Worm (Caenorhabditis elegans) whole organism, late embryonic: ENCODE results near the gene srx-23.
"Not testable (repeated sequence)": the region's sequence is repeated elsewhere in the genome, so short reads cannot be mapped to it uniquely, and the experiment has no call there.

Experiments used
- C08G9.2 ChIP-seq: sonication (generic microtip); optimal IDR thresholded peaks from 2 replicates; lab custom pipeline; 2016; ENCODE audit warnings: mild to moderate bottlenecking, missing genetic modification characterization, moderate library complexity, missing compliant biosample characterization
- F13H6.1 ChIP-seq: sonication (generic microtip); optimal IDR thresholded peaks from 2 replicates; lab custom pipeline; 2016; ENCODE audit warnings: missing genetic modification characterization, missing compliant biosample characterization
- K09A11.1 ChIP-seq: sonication (generic microtip); optimal IDR thresholded peaks from 2 replicates; lab custom pipeline; 2017; ENCODE audit warnings: antibody characterized with exemption, mild to moderate bottlenecking, missing genetic modification characterization, missing compliant biosample characterization; ENCODE audit not compliant: insufficient read depth
- T23F11.4 ChIP-seq: fragments of 200-800 bp; sonication (Bioruptor generic); optimal IDR thresholded peaks from 2 replicates; lab custom pipeline; 2018; ENCODE audit warnings: mild to moderate bottlenecking, missing genetic modification characterization, missing compliant biosample characterization
- Y22D7AL.16 ChIP-seq: sonication (generic microtip); optimal IDR thresholded peaks from 2 replicates; lab custom pipeline; 2016; ENCODE audit warnings: missing genetic modification characterization, missing compliant biosample characterization
- ceh-18 ChIP-seq: sonication (generic microtip); optimal IDR thresholded peaks from 2 replicates; lab custom pipeline; 2016; ENCODE audit warnings: missing genetic modification characterization, missing compliant biosample characterization
- ceh-19 ChIP-seq: fragments of 200-800 bp; sonication (Bioruptor generic); optimal IDR thresholded peaks from 2 replicates; lab custom pipeline; 2018; ENCODE audit warnings: mild to moderate bottlenecking, missing genetic modification characterization, missing compliant biosample characterization
- ceh-30 ChIP-seq: fragments of 150-350 bp; optimal IDR thresholded peaks from 2 replicates; lab custom pipeline; 2014; ENCODE audit warnings: missing biosample characterization, missing genetic modification characterization
- ceh-34 ChIP-seq: sonication (generic microtip); optimal IDR thresholded peaks from 2 replicates; lab custom pipeline; 2016; ENCODE audit warnings: mild to moderate bottlenecking, missing genetic modification characterization, missing compliant biosample characterization
- ceh-45 ChIP-seq: fragments of 200-800 bp; sonication (Bioruptor generic); IDR thresholded peaks from 2 replicates; pipeline ENCODE4 v1.3.6; 2022; ENCODE audit warnings: missing genetic modification reagents, missing genetic modification characterization, missing compliant biosample characterization
- ceh-6 ChIP-seq: fragments of 200-800 bp; sonication (Bioruptor generic); optimal IDR thresholded peaks from 2 replicates; lab custom pipeline; 2018; ENCODE audit warnings: mild to moderate bottlenecking, missing genetic modification characterization, missing compliant biosample characterization
- ceh-9 ChIP-seq: sonication (generic microtip); optimal IDR thresholded peaks from 2 replicates; lab custom pipeline; 2016; ENCODE audit warnings: mild to moderate bottlenecking, missing genetic modification characterization, inconsistent platforms, missing compliant biosample characterization
- che-1 ChIP-seq: sonication (generic microtip); optimal IDR thresholded peaks from 2 replicates; lab custom pipeline; 2016; ENCODE audit warnings: mild to moderate bottlenecking, missing genetic modification characterization, missing compliant biosample characterization
- dve-1 ChIP-seq: sonication (generic microtip); optimal IDR thresholded peaks from 2 replicates; lab custom pipeline; 2017; ENCODE audit warnings: antibody characterized with exemption, mild to moderate bottlenecking, missing genetic modification characterization, missing compliant biosample characterization
- elt-2 ChIP-seq: sonication (generic microtip); optimal IDR thresholded peaks from 2 replicates; lab custom pipeline; 2016; ENCODE audit warnings: missing genetic modification reagents, missing genetic modification characterization, missing compliant biosample characterization
- elt-4 ChIP-seq: sonication (generic microtip); optimal IDR thresholded peaks from 2 replicates; lab custom pipeline; 2016; ENCODE audit warnings: missing genetic modification characterization, missing compliant biosample characterization
- eyg-1 ChIP-seq: sonication (generic microtip); optimal IDR thresholded peaks from 2 replicates; lab custom pipeline; 2016; ENCODE audit warnings: missing genotype, missing genetic modification characterization, missing compliant biosample characterization
- fkh-10 ChIP-seq: fragments of 150-350 bp; optimal IDR thresholded peaks from 2 replicates; lab custom pipeline; 2014; ENCODE audit warnings: missing biosample characterization, missing genetic modification reagents, missing genetic modification characterization
- fkh-6 ChIP-seq: sonication (generic microtip); optimal IDR thresholded peaks from 2 replicates; lab custom pipeline; 2016; ENCODE audit warnings: missing genetic modification characterization, missing compliant biosample characterization
- gmeb-2 ChIP-seq: sonication (generic microtip); optimal IDR thresholded peaks from 2 replicates; lab custom pipeline; 2016; ENCODE audit warnings: missing genetic modification characterization, inconsistent platforms, missing compliant biosample characterization
- hlh-6 ChIP-seq: sonication (generic microtip); optimal IDR thresholded peaks from 2 replicates; lab custom pipeline; 2016; ENCODE audit warnings: missing genotype, missing genetic modification characterization, missing compliant biosample characterization
- lim-6 ChIP-seq: sonication (generic microtip); optimal IDR thresholded peaks from 2 replicates; lab custom pipeline; 2016; ENCODE audit warnings: missing genetic modification characterization, missing compliant biosample characterization
- madf-2 ChIP-seq: sonication (generic microtip); optimal IDR thresholded peaks from 2 replicates; lab custom pipeline; 2017; ENCODE audit warnings: missing genetic modification characterization, missing compliant biosample characterization
- mec-3 ChIP-seq: sonication (generic microtip); optimal IDR thresholded peaks from 2 replicates; lab custom pipeline; 2016; ENCODE audit warnings: borderline replicate concordance, missing genetic modification characterization, missing compliant biosample characterization
- nhr-232 ChIP-seq: sonication (generic microtip); optimal IDR thresholded peaks from 2 replicates; lab custom pipeline; 2016; ENCODE audit warnings: missing genetic modification characterization, missing compliant biosample characterization
- pha-2 ChIP-seq: sonication (generic microtip); optimal IDR thresholded peaks from 2 replicates; lab custom pipeline; 2017; ENCODE audit warnings: mild to moderate bottlenecking, missing genetic modification characterization, missing compliant biosample characterization
- pha-4 ChIP-seq: fragments of 150-350 bp; optimal IDR thresholded peaks from 2 replicates; lab custom pipeline; 2018; ENCODE audit warnings: missing biosample characterization, missing genetic modification reagents, missing genetic modification characterization
- rnt-1 ChIP-seq: sonication (generic microtip); optimal IDR thresholded peaks from 2 replicates; lab custom pipeline; 2016; ENCODE audit warnings: missing genetic modification characterization, missing compliant biosample characterization
- sdc-2 ChIP-seq: sonication (generic microtip); optimal IDR thresholded peaks from 2 replicates; lab custom pipeline; 2016; ENCODE audit warnings: missing genotype, missing genetic modification characterization, missing compliant biosample characterization
- tbx-2 ChIP-seq: sonication (generic microtip); optimal IDR thresholded peaks from 2 replicates; lab custom pipeline; 2016; ENCODE audit warnings: missing genetic modification characterization, missing compliant biosample characterization
- unc-3 ChIP-seq, 2 experiments: fragments of 200-800 bp in 1 of 2; sonication (Bioruptor generic) in 1 of 2; sonication (generic microtip) in 1 of 2; conservative IDR thresholded peaks in 1 of 2; optimal IDR thresholded peaks in 1 of 2; 2 replicates each; pipeline versions ENCODE4 v1.3.6 to Lab custom; 2016 to 2022; ENCODE audit warnings: missing compliant biosample characterization in 2 of 2, missing genetic modification characterization in 2 of 2, missing genetic modification reagents in 1 of 2
- unc-42 ChIP-seq: sonication (generic microtip); optimal IDR thresholded peaks from 2 replicates; lab custom pipeline; 2016; ENCODE audit warnings: missing genotype, missing genetic modification characterization, missing compliant biosample characterization
- unc-55 ChIP-seq: sonication (generic microtip); optimal IDR thresholded peaks from 2 replicates; lab custom pipeline; 2017; ENCODE audit warnings: missing biosample characterization, missing genetic modification reagents, missing genetic modification characterization
- unc-86 ChIP-seq: sonication (generic microtip); optimal IDR thresholded peaks from 2 replicates; lab custom pipeline; 2016; ENCODE audit warnings: missing genetic modification characterization, missing compliant biosample characterization

srx-23 gene

ce11 chrV:655823-656222, 26.3 kb upstream of the srx-23 start, which contains the start of gene srh-245:
srh-245 (minus strand) TSS chrV:655923.
- TF ChIP-seq pha-2 (tag; lab: Kevin White, UChicago) (no peak), Y22D7AL.16 (tag; lab: Kevin White, UChicago) (no peak), ceh-45 (GFP tag; lab: Robert Waterston, UW) (no peak), C08G9.2 (tag; lab: Kevin White, UChicago) (no peak), unc-55 (GFP tag; lab: Kevin White, UChicago) (no peak), gmeb-2 (tag; lab: Kevin White, UChicago) (no peak), elt-2 (no peak), ceh-19 (no peak), ceh-34 (no peak), madf-2 (no peak), mec-3 (tag; lab: Kevin White, UChicago) (no peak), ceh-30 (no peak)

DNA sequence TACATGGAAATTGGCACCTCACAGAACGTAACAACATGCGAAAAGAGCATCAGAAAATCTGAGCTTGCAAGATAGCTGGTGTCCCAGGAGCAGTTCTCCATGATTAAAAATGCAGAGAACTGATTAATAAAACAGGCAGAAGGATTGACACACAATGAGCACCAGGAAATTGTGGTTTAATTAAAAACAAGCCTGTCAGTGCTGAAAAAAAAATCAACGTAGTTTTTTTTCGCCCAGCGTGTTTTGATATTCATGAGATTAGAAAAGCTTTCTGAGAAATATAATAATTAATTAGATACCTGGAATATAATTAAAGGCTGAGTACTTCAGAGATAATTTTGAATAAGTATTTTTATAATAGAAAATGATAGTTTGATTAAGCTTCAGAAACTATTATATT, 24.5 kb upstream of the srx-23 start, which contains the start of gene srh-246:
TSS of gene srh-246 (minus strand) at position 101 of the 400 bp plus-strand sequence.
- TF ChIP-seq unc-3 (GFP tag; conservative IDR thresholded peaks at IDR 0.05; lab: Robert Waterston, UW) (no peak), unc-3 (tag; optimal IDR thresholded peaks at IDR 0.05; lab: Kevin White, UChicago) (no peak), K09A11.1 (tag; lab: Kevin White, UChicago) (no peak), unc-42 (tag; lab: Kevin White, UChicago) (no peak), unc-86 (tag; lab: Kevin White, UChicago) (no peak), ceh-18 (tag; lab: Kevin White, UChicago) (no peak), tbx-2 (no peak), ceh-19 (no peak), eyg-1 (no peak), pha-2 (tag; lab: Kevin White, UChicago) (no peak), ceh-30 (no peak), sdc-2 (tag; lab: Kevin White, UChicago) (no peak), pha-4 (tag; lab: Kevin White, UChicago) (no peak), rnt-1 (tag; lab: Kevin White, UChicago) (no peak), ceh-45 (GFP tag; lab: Robert Waterston, UW) (no peak), ceh-9 (tag; lab: Kevin White, UChicago) (no peak), T23F11.4 (GFP tag; lab: Kevin White, UChicago) (no peak)

DNA sequence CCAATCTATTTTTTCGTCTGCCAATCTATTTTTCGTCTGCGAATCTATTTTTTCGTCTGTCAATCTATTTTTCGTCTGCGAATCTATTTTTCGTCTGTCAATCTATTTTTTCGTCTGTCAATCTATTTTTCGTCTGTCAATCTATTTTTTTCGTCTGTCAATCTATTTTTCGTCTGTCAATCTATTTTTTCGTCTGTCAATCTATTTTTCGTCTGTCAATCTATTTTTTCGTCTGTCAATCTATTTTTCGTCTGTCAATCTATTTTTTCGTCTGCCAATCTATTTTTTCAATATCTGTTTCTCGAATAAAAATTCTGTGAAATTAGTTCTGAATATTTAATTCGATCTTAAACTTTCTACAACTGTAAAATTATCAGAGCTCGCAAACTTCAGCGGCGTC, 24.0 kb upstream of the srx-23 start:
- 0 out of 2 replicates have a peak, but pooled peaks have one; percentile 49 for TF ChIP-seq unc-3 (GFP tag; conservative IDR thresholded peaks at IDR 0.05; lab: Robert Waterston, UW)
- not testable (repeated sequence) for TF ChIP-seq unc-3 (tag; optimal IDR thresholded peaks at IDR 0.05; lab: Kevin White, UChicago)

DNA sequence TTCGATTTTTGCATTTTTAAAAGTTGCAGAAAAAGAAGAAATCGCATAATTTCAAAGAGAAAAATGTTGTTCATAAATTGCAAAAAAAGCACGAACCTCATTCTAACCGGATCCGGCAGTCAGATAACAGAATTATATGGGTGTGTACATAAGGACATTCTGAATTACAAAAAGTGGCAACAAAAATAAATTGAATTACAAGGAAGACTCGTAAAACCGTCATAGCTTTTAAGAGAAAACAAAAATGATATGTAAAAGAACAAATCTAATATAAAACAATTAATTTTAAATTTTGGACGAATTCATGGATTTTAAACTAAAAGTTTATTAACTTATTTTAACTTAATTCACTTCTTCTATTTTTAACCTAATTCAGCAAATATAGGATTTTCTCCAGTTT, 21.9 kb upstream of the srx-23 start, which contains the start of gene F31F4.17:
TSS of gene F31F4.17 (minus strand) at position 101 of the 400 bp plus-strand sequence.
- TF ChIP-seq dve-1: no peak
- TF ChIP-seq ceh-9 (tag; lab: Kevin White, UChicago): no peak
- no peak for TF ChIP-seq che-1 (tag; lab: Kevin White, UChicago)
- no peak for TF ChIP-seq lim-6 (tag; lab: Kevin White, UChicago)
- TF ChIP-seq ceh-6 (GFP tag; lab: Kevin White, UChicago): no peak
- no peak for TF ChIP-seq unc-86 (tag; lab: Kevin White, UChicago)
- TF ChIP-seq madf-2: no peak
- no peak for TF ChIP-seq F13H6.1
- no peak for TF ChIP-seq fkh-6 (tag; lab: Kevin White, UChicago)
- TF ChIP-seq T23F11.4 (GFP tag; lab: Kevin White, UChicago): no peak
- no peak for TF ChIP-seq Y22D7AL.16 (tag; lab: Kevin White, UChicago)
- no peak for TF ChIP-seq fkh-10 (GFP tag; lab: Kevin White, UChicago)
- no peak for TF ChIP-seq unc-42 (tag; lab: Kevin White, UChicago)
- no peak for TF ChIP-seq K09A11.1 (tag; lab: Kevin White, UChicago)
- TF ChIP-seq, all 69 proteins: peak for 0

DNA sequence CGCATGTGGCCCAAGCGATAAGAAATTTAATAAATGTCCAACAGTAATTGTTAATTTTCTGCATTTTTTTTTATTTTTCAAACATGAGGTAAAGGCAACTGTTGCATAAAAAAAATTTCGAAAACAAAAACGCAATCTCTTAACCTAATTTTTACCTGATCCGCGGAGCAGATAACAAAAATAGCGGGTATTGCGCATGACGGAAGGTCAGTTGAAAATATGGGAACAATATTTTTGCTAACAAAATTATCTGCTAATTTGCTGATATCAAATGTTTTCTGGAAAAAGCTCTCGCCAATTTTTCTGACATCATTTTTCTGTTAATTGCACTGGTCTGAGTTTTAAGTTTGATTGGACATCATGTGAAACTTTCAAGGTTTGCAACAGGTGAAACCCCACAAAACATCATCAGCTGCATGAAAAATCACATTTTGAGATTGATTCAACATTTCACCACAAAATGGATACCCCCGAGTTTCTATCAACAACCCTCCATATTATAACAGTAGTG, 17.7 kb upstream of the srx-23 start, which contains the start of the genes F31F4.11 and srh-266:
TSS of gene F31F4.11 (minus strand) at position 101 of the 511 bp plus-strand sequence.
TSS of gene srh-266 (plus strand) at position 461 of the 511 bp plus-strand sequence.
- TF ChIP-seq hlh-6 (tag; lab: Kevin White, UChicago): no peak
- no peak for TF ChIP-seq elt-4 (tag; lab: Kevin White, UChicago)
- TF ChIP-seq mec-3 (tag; lab: Kevin White, UChicago): no peak
- TF ChIP-seq nhr-232: no peak
